Fruit fly (Drosophila melanogaster) Kc167 (cell line): ENCODE data around the gene CG31922.

ENCODE experiments used
- Myc ChIP-seq: fragments of >200 bp; optimal IDR thresholded peaks from 2 replicates; lab custom pipeline; 2017; ENCODE audit warnings: missing external identifiers
- Sin3A ChIP-seq: fragments of >200 bp; optimal IDR thresholded peaks from 2 replicates; lab custom pipeline; 2018; ENCODE audit warnings: missing external identifiers
- h ChIP-seq: fragments of >200 bp; optimal IDR thresholded peaks from 3 replicates; lab custom pipeline; 2018; ENCODE audit warnings: missing external identifiers
- insv ChIP-seq: fragments of >200 bp; optimal IDR thresholded peaks from 3 replicates; lab custom pipeline; 2018; ENCODE audit warnings: missing external identifiers
- psq ChIP-seq: fragments of >200 bp; optimal IDR thresholded peaks from 2 replicates; lab custom pipeline; 2017; ENCODE audit warnings: missing external identifiers
- ttk ChIP-seq: sonication (Bioruptor generic); optimal IDR thresholded peaks from 2 replicates; lab custom pipeline; 2017; ENCODE audit warnings: missing external identifiers

The CG31922 gene

DNA sequence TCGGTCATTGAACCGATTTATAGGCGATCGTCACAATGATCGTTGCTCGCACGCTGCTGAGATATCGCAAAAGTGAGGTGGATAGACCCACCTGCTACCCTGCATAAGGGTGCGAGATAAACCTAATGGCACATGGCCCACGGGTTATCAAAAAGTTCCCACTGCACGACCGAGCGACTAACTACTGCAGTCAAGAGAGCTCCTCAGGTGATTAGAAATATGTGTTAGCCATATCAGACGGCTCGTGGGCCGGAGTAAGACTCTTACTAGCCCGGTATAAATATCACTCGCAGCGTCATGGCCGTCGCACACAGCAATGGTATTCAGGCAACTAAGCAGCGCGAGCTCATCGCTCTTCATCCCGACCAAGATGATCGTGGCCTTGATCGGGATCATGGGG is 49.0 kb downstream of the CG31922 start, which contains the start of gene CG42329:
TSS of gene CG42329 (plus strand) at position 301 of the 400 bp plus-strand sequence.
- TF ChIP-seq ttk (lab: Kevin White, UChicago) (no peak), h (lab: Kevin White, UChicago) (no peak), Myc (lab: Kevin White, UChicago) (no peak), insv (lab: Kevin White, UChicago) (no peak), psq (no peak), Sin3A (lab: Kevin White, UChicago) (no peak)
